Worm (Caenorhabditis elegans): ENCODE data around the gene kbp-1.
A peak's percentile ranks its signal among the peaks of the same experiment; 100 is the strongest.

The kbp-1 gene

DNA sequence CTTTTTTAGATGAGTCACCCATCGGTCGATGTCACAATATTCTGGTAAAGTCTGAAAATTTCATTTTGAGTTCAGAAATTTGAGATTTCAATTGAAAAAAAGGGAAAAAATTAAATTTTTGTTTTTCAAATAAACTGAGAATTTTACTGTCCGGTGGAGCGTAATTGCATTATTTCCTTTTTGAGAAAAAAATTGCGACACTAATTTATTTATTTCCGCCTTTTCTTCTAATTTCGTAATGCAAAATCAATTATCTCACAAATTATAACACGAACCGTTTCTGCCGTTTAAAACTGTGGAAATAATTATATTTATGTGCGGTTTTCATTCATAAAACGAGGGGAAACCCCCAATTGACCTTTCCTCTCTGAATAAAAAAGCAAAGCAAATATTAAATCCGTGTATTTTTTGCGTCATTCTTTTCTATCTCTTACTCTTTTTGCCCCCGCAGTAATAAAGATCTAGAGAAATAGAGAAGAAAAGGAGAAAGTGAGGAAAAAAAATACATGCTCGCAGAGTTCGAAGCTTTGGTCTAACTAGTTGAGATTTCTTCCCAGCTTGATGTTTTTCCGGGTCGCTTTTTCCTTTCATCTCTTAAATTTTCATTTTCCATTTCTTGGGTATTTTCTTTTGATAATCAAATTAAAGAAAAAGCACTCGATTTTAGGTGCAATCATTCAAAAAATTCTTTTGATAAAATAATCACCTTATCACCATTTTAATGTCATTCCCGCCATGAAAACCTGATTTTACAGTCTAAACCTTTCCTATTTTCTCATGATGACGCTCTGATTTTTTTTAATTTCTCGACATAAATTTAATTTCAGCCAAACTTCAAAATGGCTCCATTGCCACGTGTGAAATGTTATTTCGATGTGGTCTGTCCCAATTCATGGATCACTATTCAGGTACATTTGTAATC is 33.9 kb downstream of the kbp-1 start, which contains the start of the genes brc-2 and T07E3.3:
TSS of gene brc-2 (minus strand) at position 51 of the 922 bp plus-strand sequence.
TSS of gene T07E3.3 (plus strand) at position 822 of the 922 bp plus-strand sequence.
- TF ChIP-seq dmd-6 (GFP tag; IDR thresholded peaks at IDR 0.05) (peak; percentile 40; the same call in 1 of the 2 replicates), pqm-1 (tag; optimal IDR thresholded peaks at IDR 0.05) (peak; percentile 17), aha-1 (tag) (peak; percentile 74), lsy-2 (tag; optimal IDR thresholded peaks at IDR 0.05) (peak in 1 of 2 experiments; percentile 37), lin-38 (GFP tag; IDR thresholded peaks at IDR 0.05) (peak; percentile 61), jun-1 (tag; optimal IDR thresholded peaks at IDR 0.05) (no peak), lim-7 (GFP tag; IDR thresholded peaks at IDR 0.05) (no peak), dve-1 (tag; optimal IDR thresholded peaks at IDR 0.05; ENCODE audit: insufficient read depth) (no peak)

DNA sequence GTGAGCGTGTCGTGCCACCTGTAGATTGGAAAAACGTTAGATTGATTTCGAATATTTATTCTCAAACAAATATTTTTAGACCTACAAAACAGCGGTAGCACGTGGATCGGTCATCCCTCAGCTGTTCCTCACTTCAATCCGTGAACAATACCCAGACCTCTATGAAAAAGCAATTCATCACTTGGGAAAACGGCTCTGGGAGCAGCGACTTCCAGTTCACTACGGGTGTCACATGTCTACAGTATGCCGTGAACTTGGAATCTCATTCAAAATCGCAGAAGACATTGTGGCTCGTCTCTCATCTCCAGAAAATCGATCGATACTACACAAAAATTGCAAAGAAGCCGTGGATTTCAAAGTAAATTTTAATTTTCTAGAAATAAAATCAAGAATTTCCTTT is 35.0 kb downstream of the kbp-1 start:
- no peak for TF ChIP-seq snpc-1.2 (GFP tag; IDR thresholded peaks at IDR 0.05)
- peak; percentile 13; the same call in 1 of the 2 replicates for TF ChIP-seq dmd-6 (GFP tag; IDR thresholded peaks at IDR 0.05)
- no peak for TF ChIP-seq unc-130 (GFP tag; optimal IDR thresholded peaks at IDR 0.05)

DNA sequence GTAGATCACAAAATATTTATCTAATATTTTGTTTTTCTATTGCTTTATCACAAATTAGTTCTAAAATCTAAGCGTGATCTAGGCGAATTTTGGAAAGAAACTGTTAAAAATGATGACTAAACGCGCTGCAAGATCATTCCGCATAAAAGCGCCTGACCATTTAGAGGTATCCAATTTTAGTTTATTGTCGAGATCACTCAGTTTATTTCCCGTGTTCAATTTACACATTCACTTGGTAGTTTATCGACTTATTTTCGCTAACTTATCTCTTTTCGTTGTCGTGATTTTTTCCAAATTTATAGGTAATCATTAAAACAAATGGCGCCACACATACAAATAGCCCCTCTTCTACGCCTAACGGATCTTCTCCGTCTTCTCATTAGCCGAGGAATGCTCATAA is 37.0 kb downstream of the kbp-1 start, which contains the start of gene T07E3.2:
TSS of gene T07E3.2 (plus strand) at position 301 of the 400 bp plus-strand sequence.
- TF ChIP-seq Y105C5A.15 (GFP tag; IDR thresholded peaks at IDR 0.05) = no peak
- TF ChIP-seq aly-2 (tag; optimal IDR thresholded peaks at IDR 0.05) = no peak
- TF ChIP-seq ceh-32 (tag; optimal IDR thresholded peaks at IDR 0.05; ENCODE audit: poor library complexity) = no peak
- no peak for TF ChIP-seq nhr-111 (GFP tag; optimal IDR thresholded peaks at IDR 0.05)

DNA sequence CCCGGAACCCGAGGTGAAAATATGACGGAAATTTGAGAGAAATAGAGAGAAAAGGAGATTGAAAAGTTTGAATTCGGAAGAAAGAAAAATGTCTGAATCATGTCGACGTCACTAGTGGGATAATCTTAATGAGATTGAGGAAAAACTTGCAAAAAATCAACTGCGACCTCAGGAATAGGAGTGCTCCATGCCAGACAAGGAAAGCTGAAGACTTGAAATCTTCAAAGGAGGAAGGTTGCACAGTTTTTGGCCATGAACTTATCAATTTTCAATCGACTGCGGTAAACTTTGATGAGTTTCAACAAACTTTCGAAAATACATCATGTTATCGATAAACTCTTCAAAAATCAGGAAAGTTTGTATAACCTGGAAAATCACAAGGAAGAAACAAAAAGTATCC is 42.9 kb downstream of the kbp-1 start, which contains the start of gene pdf-1:
TSS of gene pdf-1 (minus strand) at position 101 of the 400 bp plus-strand sequence.
- TF ChIP-seq pha-4 (GFP tag; IDR thresholded peaks at IDR 0.05) (no peak), pha-4 (tag; optimal IDR thresholded peaks at IDR 0.05) (no peak)

DNA sequence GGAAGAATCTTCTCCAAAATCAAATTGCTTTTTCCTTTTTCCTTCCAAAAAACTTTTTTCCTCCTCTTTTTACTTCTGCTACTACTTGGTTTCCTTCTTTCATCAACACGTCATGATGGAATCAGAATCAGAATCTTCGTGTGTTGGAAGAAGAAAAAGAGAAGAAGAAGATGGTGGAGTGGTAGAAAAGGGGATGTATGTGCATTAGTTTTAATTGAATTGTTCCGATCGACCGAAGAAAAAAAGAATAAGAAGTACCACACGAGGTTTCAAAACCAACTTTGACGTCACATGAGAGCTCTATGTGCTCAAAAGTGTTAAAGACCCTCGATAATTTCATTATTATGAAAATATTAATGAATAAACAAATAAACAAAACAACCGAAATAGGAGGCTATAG is 45.4 kb downstream of the kbp-1 start:
- TF ChIP-seq ama-1 (optimal IDR thresholded peaks at IDR 0.05) (no peak), rbr-2 (tag; optimal IDR thresholded peaks at IDR 0.05) (no peak), ces-1 (GFP tag; optimal IDR thresholded peaks at IDR 0.05) (peak; percentile 52), lsy-2 (tag; optimal IDR thresholded peaks at IDR 0.05) (peak in 1 of 2 experiments; percentile 31)
